Worm (Caenorhabditis elegans): ENCODE measurements around the gene sss-1.

The sss-1 gene

ce11 chrIV:9932055-9932454 lies 38.5 kb upstream of the sss-1 start, which contains the start of the genes trmt-10A and F25H8.2 (continued):
- no peak for TF ChIP-seq daf-12 (tag; optimal IDR thresholded peaks at IDR 0.05)
- no peak for TF ChIP-seq mdl-1 (tag; optimal IDR thresholded peaks at IDR 0.05)
- no peak for TF ChIP-seq saeg-2 (GFP tag; IDR thresholded peaks at IDR 0.05)
- no peak for TF ChIP-seq mes-2 (tag; optimal IDR thresholded peaks at IDR 0.05; ENCODE audit: poor library complexity, severe bottlenecking)
- no peak for TF ChIP-seq F37D6.2 (tag; optimal IDR thresholded peaks at IDR 0.05)
- TF ChIP-seq ceh-62 (tag; optimal IDR thresholded peaks at IDR 0.05): no peak
- no peak for TF ChIP-seq ztf-7 (tag; optimal IDR thresholded peaks at IDR 0.05)
- TF ChIP-seq set-16 (GFP tag; IDR thresholded peaks at IDR 0.05): no peak
- TF ChIP-seq hmg-1.1 (GFP tag; IDR thresholded peaks at IDR 0.05): no peak
- TF ChIP-seq lsy-2 (tag; optimal IDR thresholded peaks at IDR 0.05): no peak
- no peak for TF ChIP-seq Y75B8A.6 (GFP tag; IDR thresholded peaks at IDR 0.05)
- peak; percentile 16 for TF ChIP-seq nhr-6 (tag; optimal IDR thresholded peaks at IDR 0.05)
- no peak for TF ChIP-seq zip-2 (tag; optimal IDR thresholded peaks at IDR 0.05)
- TF ChIP-seq aha-1 (tag): peak; percentile 30
- TF ChIP-seq rbr-2 (tag; optimal IDR thresholded peaks at IDR 0.05): peak; percentile 28
- no peak for TF ChIP-seq unc-130 (GFP tag; optimal IDR thresholded peaks at IDR 0.05)
- TF ChIP-seq F44E2.7 (GFP tag; IDR thresholded peaks at IDR 0.05): no peak
- TF ChIP-seq Y5F2A.4 (GFP tag; optimal IDR thresholded peaks at IDR 0.05): no peak
- no peak for TF ChIP-seq php-3 (GFP tag; IDR thresholded peaks at IDR 0.05)
- TF ChIP-seq ZK546.5 (tag; optimal IDR thresholded peaks at IDR 0.05): no peak
- TF ChIP-seq hlh-11 (tag; optimal IDR thresholded peaks at IDR 0.05): no peak
- TF ChIP-seq nhr-76 (tag; optimal IDR thresholded peaks at IDR 0.05): no peak

- TF ChIP-seq mes-2 (tag; optimal IDR thresholded peaks at IDR 0.05; ENCODE audit: poor library complexity, severe bottlenecking) (no peak), aha-1 (tag) (no peak), daf-8 (GFP tag; IDR thresholded peaks at IDR 0.05) (no peak), mxl-3 (GFP tag; optimal IDR thresholded peaks at IDR 0.05) (no peak), madf-5 (GFP tag; IDR thresholded peaks at IDR 0.05) (no peak), ceh-32 (tag; optimal IDR thresholded peaks at IDR 0.05; ENCODE audit: poor library complexity) (no peak), dmd-8 (GFP tag; IDR thresholded peaks at IDR 0.05) (no peak), unc-39 (tag; optimal IDR thresholded peaks at IDR 0.05) (no peak), F44E2.7 (GFP tag; IDR thresholded peaks at IDR 0.05) (no peak), lim-7 (GFP tag; IDR thresholded peaks at IDR 0.05) (no peak), lin-38 (GFP tag; IDR thresholded peaks at IDR 0.05) (no peak), hlh-11 (tag; optimal IDR thresholded peaks at IDR 0.05) (peak; percentile 10), nhr-48 (tag; optimal IDR thresholded peaks at IDR 0.05) (no peak), ZK337.2 (GFP tag; IDR thresholded peaks at IDR 0.05) (no peak), nhr-42 (GFP tag; IDR thresholded peaks at IDR 0.05) (no peak), fos-1 (tag; optimal IDR thresholded peaks at IDR 0.05) (no peak), unc-62 (GFP tag; optimal IDR thresholded peaks at IDR 0.05 in 1 of 2) (peak in 1 of 2 experiments; percentile 91), unc-62 (tag; optimal IDR thresholded peaks at IDR 0.05) (no peak), egl-43 (GFP tag; IDR thresholded peaks at IDR 0.05) (no peak), mdt-29 (GFP tag; IDR thresholded peaks at IDR 0.05) (no peak), F49E8.2 (tag; optimal IDR thresholded peaks at IDR 0.05; ENCODE audit: borderline replicate concordance) (no peak), nhr-41 (GFP tag; IDR thresholded peaks at IDR 0.05) (no peak), set-16 (GFP tag; IDR thresholded peaks at IDR 0.05) (no peak), zip-11 (GFP tag; IDR thresholded peaks at IDR 0.05) (no peak), daf-16 (GFP tag; optimal IDR thresholded peaks at IDR 0.05) (peak in 1 of 2 experiments; percentile 90), daf-16 (tag; optimal IDR thresholded peaks at IDR 0.05) (no peak), mep-1 (tag; optimal IDR thresholded peaks at IDR 0.05) (no peak), pha-4 (GFP tag; IDR thresholded peaks at IDR 0.05) (no peak), pha-4 (tag; optimal IDR thresholded peaks at IDR 0.05) (no peak), dmd-9 (GFP tag; IDR thresholded peaks at IDR 0.05) (no peak), F26F4.8 (GFP tag; conservative IDR thresholded peaks at IDR 0.05) (no peak), ceh-44 (GFP tag; IDR thresholded peaks at IDR 0.05) (no peak), nhr-6 (tag; optimal IDR thresholded peaks at IDR 0.05) (no peak), Y48G9A.11 (GFP tag; IDR thresholded peaks at IDR 0.05) (no peak), nhr-11 (tag; optimal IDR thresholded peaks at IDR 0.05) (peak; percentile 67)
These were observed 34.8 kb upstream of the sss-1 start, which contains the start of gene dur-1 for ce11 chrIV:9928180-9928896. TSS of gene dur-1 (minus strand) at chrIV:9928230.

Data from whole organism, L4 larva.